Worm (Caenorhabditis elegans) whole organism, L1 larva: Measurements from ENCODE around the gene pycr-1.

ENCODE experiments used
- C04F5.9 ChIP-seq: sonication (generic microtip); optimal IDR thresholded peaks from 2 replicates; lab custom pipeline; 2016; ENCODE audit warnings: missing genetic modification characterization, missing compliant biosample characterization
- C16A3.4 ChIP-seq: fragments of 150-350 bp; optimal IDR thresholded peaks from 2 replicates; lab custom pipeline; 2014; ENCODE audit warnings: missing biosample characterization, missing genetic modification characterization
- C34B4.2 ChIP-seq: sonication (generic microtip); optimal IDR thresholded peaks from 2 replicates; lab custom pipeline; 2017; ENCODE audit warnings: mild to moderate bottlenecking, missing genetic modification characterization, missing compliant biosample characterization
- aha-1 ChIP-seq: fragments of 150-350 bp; optimal IDR thresholded peaks from 2 replicates; lab custom pipeline; 2014; ENCODE audit warnings: missing biosample characterization, missing genetic modification characterization
- ama-1 ChIP-seq: fragments of 150-350 bp; optimal IDR thresholded peaks from 2 replicates; lab custom pipeline; 2014
- blmp-1 ChIP-seq: fragments of 150-350 bp; optimal IDR thresholded peaks from 2 replicates; lab custom pipeline; 2014; ENCODE audit warnings: missing biosample characterization, missing genetic modification characterization
- ceh-82 ChIP-seq, 3 experiments: fragments of 150-350 bp in 1 of 3; sonication (generic microtip) in 2 of 3; optimal IDR thresholded peaks; 2 replicates each; lab custom pipeline; 2014 to 2017; ENCODE audit warnings: missing biosample characterization in 3 of 3, missing genetic modification characterization in 3 of 3
- dpl-1 ChIP-seq, 3 experiments: fragments of 150-350 bp in 2 of 3; sonication (generic microtip) in 1 of 3; optimal IDR thresholded peaks; 2 replicates each; lab custom pipeline; 2014 to 2017; ENCODE audit warnings: missing biosample characterization in 3 of 3, missing genetic modification characterization in 3 of 3, missing genetic modification reagents in 3 of 3
- dsc-1 ChIP-seq: sonication (generic microtip); optimal IDR thresholded peaks from 2 replicates; lab custom pipeline; 2016; ENCODE audit warnings: mild to moderate bottlenecking, missing genetic modification characterization, missing compliant biosample characterization
- efl-1 ChIP-seq, 4 experiments: fragments of 150-350 bp; optimal IDR thresholded peaks in 3 of 4; peaks in 1 of 4; 1 replicate in 1 of 4; 2 replicates in 3 of 4; lab custom pipeline; 2014; ENCODE audit warnings: missing biosample characterization in 2 of 4, missing genetic modification characterization in 2 of 4, missing genetic modification reagents in 2 of 4
- egl-13 ChIP-seq: sonication (generic microtip); optimal IDR thresholded peaks from 2 replicates; lab custom pipeline; 2016; ENCODE audit warnings: missing genotype, missing genetic modification reagents, missing genetic modification characterization, missing compliant biosample characterization
- egl-27 ChIP-seq, 2 experiments: fragments of 150-350 bp in 1 of 2; sonication (generic microtip); optimal IDR thresholded peaks; 3 replicates each; lab custom pipeline; 2017 to 2018; ENCODE audit warnings: missing biosample characterization in 2 of 2, missing genetic modification characterization in 2 of 2, missing genetic modification reagents in 2 of 2
- elt-2 ChIP-seq: sonication (generic microtip); optimal IDR thresholded peaks from 2 replicates; lab custom pipeline; 2016; ENCODE audit warnings: missing genetic modification characterization, mild to moderate bottlenecking, inconsistent platforms, missing compliant biosample characterization, missing genetic modification reagents
- elt-3 ChIP-seq, 6 experiments: fragments of 150-350 bp in 1 of 6; sonication (generic microtip); optimal IDR thresholded peaks; 2 replicates each; lab custom pipeline; 2017 to 2018; ENCODE audit warnings: missing biosample characterization in 6 of 6, missing genetic modification characterization in 6 of 6, inconsistent platforms in 1 of 6
- fkh-10 ChIP-seq: sonication (generic microtip); optimal IDR thresholded peaks from 2 replicates; lab custom pipeline; 2017; ENCODE audit warnings: missing biosample characterization, missing genetic modification reagents, missing genetic modification characterization
- fos-1 ChIP-seq: fragments of 150-350 bp; optimal IDR thresholded peaks from 2 replicates; lab custom pipeline; 2014; ENCODE audit warnings: missing biosample characterization, missing genetic modification characterization
- irx-1 ChIP-seq: sonication (generic microtip); optimal IDR thresholded peaks from 2 replicates; lab custom pipeline; 2016; ENCODE audit warnings: missing genetic modification characterization, missing compliant biosample characterization
- jun-1 ChIP-seq: fragments of 150-350 bp; optimal IDR thresholded peaks from 2 replicates; lab custom pipeline; 2014; ENCODE audit warnings: missing biosample characterization, missing genetic modification reagents, missing genetic modification characterization
- lin-13 ChIP-seq: fragments of 150-350 bp; optimal IDR thresholded peaks from 2 replicates; lab custom pipeline; 2014; ENCODE audit warnings: missing biosample characterization, missing genetic modification reagents, missing genetic modification characterization
- lin-14 ChIP-seq: fragments of 200-800 bp; sonication (Bioruptor generic); optimal IDR thresholded peaks from 2 replicates; lab custom pipeline; 2018; ENCODE audit warnings: mild to moderate bottlenecking, missing genetic modification characterization, moderate library complexity, missing compliant biosample characterization
- lin-15B ChIP-seq: fragments of 150-350 bp; sonication (generic microtip); optimal IDR thresholded peaks from 3 replicates; lab custom pipeline; 2014; ENCODE audit warnings: missing biosample characterization, missing genetic modification characterization
- lin-35 ChIP-seq, 2 experiments: fragments of 150-350 bp; optimal IDR thresholded peaks; 2 replicates each; lab custom pipeline; 2014; ENCODE audit warnings: missing biosample characterization in 2 of 2, missing genetic modification characterization in 2 of 2, missing genetic modification reagents in 2 of 2
- lin-39 ChIP-seq: fragments of 150-350 bp; optimal IDR thresholded peaks from 2 replicates; lab custom pipeline; 2014; ENCODE audit warnings: missing biosample characterization, missing genetic modification reagents, missing genetic modification characterization
- lsy-2 ChIP-seq, 2 experiments: fragments of 150-350 bp; optimal IDR thresholded peaks; 2 replicates each; lab custom pipeline; 2014; ENCODE audit warnings: missing biosample characterization in 2 of 2, missing genetic modification characterization in 2 of 2
- mdl-1 ChIP-seq, 2 experiments: fragments of 150-350 bp; optimal IDR thresholded peaks; 2 replicates each; lab custom pipeline; 2014 to 2017; ENCODE audit warnings: missing biosample characterization in 2 of 2, missing genetic modification characterization in 2 of 2, inconsistent platforms in 1 of 2
- mef-2 ChIP-seq: fragments of 150-350 bp; optimal IDR thresholded peaks from 2 replicates; lab custom pipeline; 2014; ENCODE audit warnings: missing biosample characterization, missing genetic modification characterization
- mep-1 ChIP-seq: fragments of 150-350 bp; optimal IDR thresholded peaks from 2 replicates; lab custom pipeline; 2014; ENCODE audit warnings: missing biosample characterization, missing genetic modification characterization
- nhr-12 ChIP-seq: sonication (generic microtip); optimal IDR thresholded peaks from 2 replicates; lab custom pipeline; 2017; ENCODE audit warnings: missing biosample characterization, missing genetic modification characterization
- nhr-19 ChIP-seq: fragments of 200-800 bp; sonication (Bioruptor generic); conservative IDR thresholded peaks from 2 replicates; pipeline ENCODE4 v1.3.6; 2022; ENCODE audit warnings: missing genetic modification characterization, missing compliant biosample characterization
- nhr-20 ChIP-seq: sonication (generic microtip); optimal IDR thresholded peaks from 2 replicates; lab custom pipeline; 2016; ENCODE audit warnings: mild to moderate bottlenecking, missing genetic modification characterization, missing compliant biosample characterization
- nhr-237 ChIP-seq: fragments of 150-350 bp; optimal IDR thresholded peaks from 2 replicates; lab custom pipeline; 2014; ENCODE audit warnings: missing biosample characterization, missing genetic modification characterization
- nhr-71 ChIP-seq: sonication (generic microtip); optimal IDR thresholded peaks from 2 replicates; lab custom pipeline; 2016; ENCODE audit warnings: mild to moderate bottlenecking, missing genetic modification characterization, moderate library complexity, missing compliant biosample characterization
- nhr-77 ChIP-seq: fragments of 150-350 bp; optimal IDR thresholded peaks from 2 replicates; lab custom pipeline; 2014; ENCODE audit warnings: missing biosample characterization, missing genetic modification characterization
- nhr-84 ChIP-seq: sonication (generic microtip); optimal IDR thresholded peaks from 2 replicates; lab custom pipeline; 2017; ENCODE audit warnings: missing biosample characterization, missing genetic modification characterization
- nhr-85 ChIP-seq: sonication (generic microtip); peaks from one replicate; lab custom pipeline; 2016; ENCODE audit warnings: missing genetic modification characterization, inconsistent platforms, missing compliant biosample characterization
- nhr-90 ChIP-seq: sonication (generic microtip); optimal IDR thresholded peaks from 2 replicates; lab custom pipeline; 2016; ENCODE audit warnings: mild to moderate bottlenecking, missing genetic modification characterization, missing compliant biosample characterization; ENCODE audit not compliant: poor library complexity
- pax-3 ChIP-seq: fragments of 200-800 bp; sonication (Bioruptor generic); optimal IDR thresholded peaks from 2 replicates; lab custom pipeline; 2018; ENCODE audit warnings: mild to moderate bottlenecking, missing genetic modification characterization, moderate library complexity, missing compliant biosample characterization
- rnt-1 ChIP-seq: sonication (generic microtip); optimal IDR thresholded peaks from 2 replicates; lab custom pipeline; 2016; ENCODE audit warnings: mild to moderate bottlenecking, missing genetic modification characterization, moderate library complexity, missing compliant biosample characterization
- skn-1 ChIP-seq: fragments of 150-350 bp; optimal IDR thresholded peaks from 2 replicates; lab custom pipeline; 2014; ENCODE audit warnings: missing biosample characterization, missing genetic modification characterization
- snu-23 ChIP-seq: sonication (generic microtip); optimal IDR thresholded peaks from 2 replicates; lab custom pipeline; 2016; ENCODE audit warnings: missing genetic modification characterization, missing compliant biosample characterization
- sox-4 ChIP-seq: sonication (generic microtip); optimal IDR thresholded peaks from 2 replicates; lab custom pipeline; 2016; ENCODE audit warnings: missing genetic modification characterization, missing compliant biosample characterization
- sup-37 ChIP-seq: fragments of 200-800 bp; sonication (Bioruptor generic); optimal IDR thresholded peaks from 2 replicates; lab custom pipeline; 2018; ENCODE audit warnings: mild to moderate bottlenecking, missing genetic modification characterization, missing compliant biosample characterization
- tbx-2 ChIP-seq: sonication (generic microtip); optimal IDR thresholded peaks from 2 replicates; lab custom pipeline; 2016; ENCODE audit warnings: missing genetic modification characterization, missing compliant biosample characterization
- unc-30 ChIP-seq: sonication (generic microtip); optimal IDR thresholded peaks from 2 replicates; lab custom pipeline; 2017; ENCODE audit warnings: missing biosample characterization, missing genetic modification characterization
- zip-4 ChIP-seq: fragments of 200-800 bp; sonication (Bioruptor generic); optimal IDR thresholded peaks from 2 replicates; lab custom pipeline; 2018; ENCODE audit warnings: mild to moderate bottlenecking, missing genetic modification characterization, moderate library complexity, missing compliant biosample characterization
- ztf-4 ChIP-seq: fragments of 150-350 bp; optimal IDR thresholded peaks from 2 replicates; lab custom pipeline; 2014; ENCODE audit warnings: missing biosample characterization, missing genetic modification characterization

pycr-1 gene

DNA sequence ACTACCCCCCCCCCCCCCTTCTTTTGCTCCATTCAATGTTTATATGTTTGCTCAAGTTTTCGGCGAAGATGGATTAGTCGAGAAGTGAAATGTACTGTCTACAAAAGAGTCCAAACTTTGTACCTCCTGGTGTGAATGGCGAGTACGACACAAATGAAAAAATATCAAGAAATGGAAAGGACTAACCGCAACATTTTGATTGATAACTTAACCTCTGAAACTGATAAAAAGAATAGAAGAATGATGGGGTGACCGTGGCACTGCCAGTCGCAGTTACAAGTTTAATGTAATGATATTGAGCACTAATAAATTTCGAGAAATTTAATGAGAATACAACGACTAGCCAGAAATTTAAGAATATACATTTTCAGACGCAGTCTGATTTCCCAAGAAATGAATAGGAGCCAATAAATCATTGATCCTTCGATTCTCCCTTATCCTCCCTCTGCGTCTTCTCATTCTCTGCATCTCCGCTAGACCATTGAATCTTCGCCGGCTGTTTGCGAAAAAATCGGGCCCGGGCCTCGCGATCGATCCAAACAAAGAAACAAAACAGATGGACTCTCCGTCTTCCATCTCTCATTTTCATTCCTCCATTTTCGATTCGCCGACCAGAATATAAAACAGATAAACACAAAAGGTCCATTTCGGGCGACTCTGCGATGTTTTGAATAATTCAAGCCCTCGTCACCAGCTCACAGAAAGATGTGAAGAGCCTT, 28.2 kb downstream of the pycr-1 start (continued):
- TF ChIP-seq lin-15B = no peak
- TF ChIP-seq ama-1 = no peak
- TF ChIP-seq nhr-12 (tag; lab: Kevin White, UChicago) = no peak
- TF ChIP-seq ztf-4 (tag; lab: Kevin White, UChicago) = no peak
- peak; percentile 11 for TF ChIP-seq elt-2 (tag; lab: Kevin White, UChicago)
- TF ChIP-seq nhr-71 (tag; lab: Kevin White, UChicago) = peak; percentile 40
- no peak for TF ChIP-seq mef-2
- no peak for TF ChIP-seq sup-37
- no peak for TF ChIP-seq unc-30
- peak; percentile 14 for TF ChIP-seq snu-23

DNA sequence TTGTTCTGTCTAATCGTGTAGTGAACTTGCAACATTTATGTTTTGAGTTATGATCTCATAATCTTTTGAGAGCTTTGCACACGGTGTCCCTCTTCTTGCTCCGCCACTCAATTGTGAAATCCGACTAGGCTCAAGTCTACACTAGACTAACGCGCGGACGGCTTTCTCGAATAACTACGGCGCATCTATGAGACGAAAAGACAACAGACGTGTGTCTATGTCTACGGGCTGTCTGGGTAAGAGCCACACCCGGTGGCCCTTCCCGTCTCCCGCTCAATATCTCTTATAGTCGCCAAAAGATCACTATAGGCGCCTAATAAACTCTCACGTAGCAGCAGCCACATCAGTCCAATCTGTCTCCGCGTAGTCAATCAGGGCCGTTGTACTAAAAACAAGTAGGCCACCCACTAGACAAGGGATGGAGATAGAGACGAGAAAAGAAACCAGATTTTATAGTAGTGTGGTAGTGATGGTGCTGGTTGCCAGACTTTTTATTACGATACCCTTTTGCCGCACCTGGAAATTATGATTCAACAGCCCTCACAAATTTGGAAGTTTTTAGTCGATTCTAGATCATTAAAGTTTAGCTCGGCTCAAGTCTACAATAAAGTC, 29.1 kb downstream of the pycr-1 start:
- TF ChIP-seq nhr-77 (peak; percentile 18), aha-1 (tag; lab: Kevin White, UChicago) (no peak), dsc-1 (tag; lab: Kevin White, UChicago) (peak; percentile 45), mep-1 (tag; lab: Kevin White, UChicago) (peak; percentile 17), ceh-82 (tag; optimal IDR thresholded peaks at IDR 0.05; lab: Kevin White, UChicago) (peak in 2 of 3 experiments; percentile 1 to 6), tbx-2 (tag; lab: Kevin White, UChicago) (peak; percentile 10), nhr-237 (tag; lab: Kevin White, UChicago) (no peak), efl-1 (optimal IDR thresholded peaks at IDR 0.05; lab: Kevin White, UChicago) (no peak), efl-1 (GFP tag; optimal IDR thresholded peaks at IDR 0.05 in 1 of 2; lab: Kevin White, UChicago) (peak in 1 of 2 experiments; percentile 50), nhr-71 (tag; lab: Kevin White, UChicago) (peak; percentile 25), pax-3 (tag; lab: Kevin White, UChicago) (no peak), nhr-19 (GFP tag; lab: Robert Waterston, UW) (peak; percentile 19; the same call in 1 of the 2 replicates), lin-14 (GFP tag; lab: Kevin White, UChicago) (peak; percentile 25), nhr-20 (peak; percentile 28), sox-4 (no peak), sup-37 (peak; percentile 36)
- TF ChIP-seq, all 84 proteins: peak for 11

DNA sequence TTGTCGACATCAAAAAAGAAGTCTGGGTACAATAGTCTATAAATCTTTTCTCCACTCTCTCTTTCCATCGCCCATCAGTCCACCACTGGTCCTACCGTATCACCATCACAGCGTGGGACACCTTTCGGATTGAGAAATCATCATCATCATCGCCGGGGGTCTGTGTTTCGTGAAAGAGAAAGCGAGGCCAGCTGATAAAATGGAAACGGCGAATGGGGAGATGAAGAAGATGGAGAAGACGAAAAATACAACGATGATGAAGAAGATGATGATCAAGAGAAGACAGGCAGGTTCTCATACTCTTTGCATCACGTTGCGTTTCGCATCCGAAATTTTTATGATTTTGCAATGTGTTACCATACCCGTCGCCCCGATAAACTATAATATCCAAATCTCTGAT, 29.8 kb downstream of the pycr-1 start:
- TF ChIP-seq mep-1 (tag; lab: Kevin White, UChicago) = peak; percentile 74
- peak; percentile 30 for TF ChIP-seq rnt-1 (tag; lab: Kevin White, UChicago)
- TF ChIP-seq mdl-1 (tag; optimal IDR thresholded peaks at IDR 0.05; lab: Kevin White, UChicago) = peak in 1 of 2 experiments; percentile 24
- TF ChIP-seq C34B4.2 (tag; lab: Kevin White, UChicago) = no peak
- TF ChIP-seq C04F5.9 (tag; lab: Kevin White, UChicago) = no peak
- TF ChIP-seq pax-3 (tag; lab: Kevin White, UChicago) = no peak
- no peak for TF ChIP-seq fkh-10 (GFP tag; lab: Kevin White, UChicago)
- peak in 1 of 2 experiments; percentile 1 for TF ChIP-seq lin-35 (GFP tag; optimal IDR thresholded peaks at IDR 0.05; lab: Kevin White, UChicago)
- TF ChIP-seq lin-13 (GFP tag; lab: Kevin White, UChicago) = peak; percentile 13
- no peak for TF ChIP-seq lin-39 (tag; lab: Kevin White, UChicago)
- peak; percentile 50 for TF ChIP-seq ztf-4 (tag; lab: Kevin White, UChicago)
- TF ChIP-seq C16A3.4 (tag; lab: Kevin White, UChicago) = no peak
- no peak for TF ChIP-seq zip-4 (GFP tag; lab: Kevin White, UChicago)
- no peak for TF ChIP-seq jun-1
- peak; percentile 83 for TF ChIP-seq nhr-85 (tag; lab: Kevin White, UChicago)
- peak in 1 of 6 experiments; percentile 15 for TF ChIP-seq elt-3 (tag; optimal IDR thresholded peaks at IDR 0.05; lab: Kevin White, UChicago)
- no peak for TF ChIP-seq fos-1 (tag; lab: Kevin White, UChicago)
- peak; percentile 52 for TF ChIP-seq snu-23
- peak; percentile 61 for TF ChIP-seq nhr-20
- TF ChIP-seq skn-1 (tag; lab: Kevin White, UChicago) = peak; percentile 68
- no peak for TF ChIP-seq lin-15B
- peak; percentile 11 for TF ChIP-seq irx-1 (tag; lab: Kevin White, UChicago)
- TF ChIP-seq dpl-1 (GFP tag; optimal IDR thresholded peaks at IDR 0.05; lab: Kevin White, UChicago) = peak in 1 of 3 experiments; percentile 3
- peak; percentile 61 for TF ChIP-seq nhr-71 (tag; lab: Kevin White, UChicago)
- peak; percentile 35 for TF ChIP-seq lin-14 (GFP tag; lab: Kevin White, UChicago)
- no peak for TF ChIP-seq egl-13
- TF ChIP-seq blmp-1 (tag; lab: Kevin White, UChicago) = peak; percentile 99
- peak; percentile 50 for TF ChIP-seq nhr-90 (tag; lab: Kevin White, UChicago)
- TF ChIP-seq nhr-84 (tag; lab: Kevin White, UChicago) = no peak
- TF ChIP-seq egl-27 (tag; optimal IDR thresholded peaks at IDR 0.05; lab: Kevin White, UChicago) = no peak
- no peak for TF ChIP-seq nhr-12 (tag; lab: Kevin White, UChicago)
- peak in 1 of 2 experiments; percentile 54 for TF ChIP-seq lsy-2 (tag; optimal IDR thresholded peaks at IDR 0.05; lab: Kevin White, UChicago)
